Fruit fly (Drosophila melanogaster) whole organism, embryonic: ENCODE measurements around the gene Nulp1.
A peak's percentile ranks its signal among the peaks of the same experiment; 100 is the strongest.

Source experiments
- CG10147 ChIP-seq: fragments of 200-800 bp; sonication (Bioruptor generic); optimal IDR thresholded peaks from 2 replicates; lab custom pipeline; 2019; ENCODE audit warnings: missing biosample characterization, mild to moderate bottlenecking, missing genetic modification characterization, moderate library complexity
- CG11093 ChIP-seq: fragments of 200-800 bp; sonication (Bioruptor generic); IDR thresholded peaks from 3 replicates; pipeline ENCODE4 v1.3.6; 2022; ENCODE audit warnings: missing biosample characterization, missing genetic modification characterization
- CG11723 ChIP-seq: fragments of 200-800 bp; sonication (Bioruptor generic); optimal IDR thresholded peaks from 2 replicates; lab custom pipeline; 2017; ENCODE audit warnings: missing biosample characterization, mild to moderate bottlenecking, missing genetic modification characterization
- CG12155 ChIP-seq: fragments of 200-800 bp; sonication (Bioruptor generic); optimal IDR thresholded peaks from 3 replicates; lab custom pipeline; 2016; ENCODE audit warnings: missing biosample characterization, missing genetic modification characterization
- CG12659 ChIP-seq: fragments of 200-800 bp; sonication (Bioruptor generic); optimal IDR thresholded peaks from 3 replicates; lab custom pipeline; 2017; ENCODE audit warnings: mild to moderate bottlenecking, missing biosample characterization, missing genetic modification reagents, missing genetic modification characterization
- CG15479 ChIP-seq: fragments of 200-800 bp; sonication (Bioruptor generic); optimal IDR thresholded peaks from 3 replicates; lab custom pipeline; 2019; ENCODE audit warnings: missing biosample characterization, mild to moderate bottlenecking, missing genetic modification characterization, moderate library complexity
- CG1647 ChIP-seq: fragments of 200-800 bp; sonication (Bioruptor generic); optimal IDR thresholded peaks from 3 replicates; lab custom pipeline; 2016; ENCODE audit warnings: missing biosample characterization, missing genetic modification characterization
- CG2116 ChIP-seq: fragments of 200-800 bp; sonication (Bioruptor generic); optimal IDR thresholded peaks from 3 replicates; lab custom pipeline; 2018; ENCODE audit warnings: missing biosample characterization, mild to moderate bottlenecking, missing genetic modification characterization
- CG2120 ChIP-seq: fragments of 200-800 bp; sonication (Bioruptor generic); optimal IDR thresholded peaks from 3 replicates; lab custom pipeline; 2016; ENCODE audit warnings: missing biosample characterization, missing genetic modification characterization
- CG31388 ChIP-seq: fragments of 200-800 bp; sonication (Bioruptor generic); optimal IDR thresholded peaks from 2 replicates; lab custom pipeline; 2016; ENCODE audit warnings: missing biosample characterization, missing genetic modification characterization
- CG31441 ChIP-seq: fragments of 200-800 bp; sonication (Bioruptor generic); IDR thresholded peaks from 2 replicates; pipeline ENCODE4 v1.3.6; 2022; ENCODE audit warnings: missing biosample characterization, missing genetic modification characterization
- CG3847 ChIP-seq: fragments of 200-800 bp; sonication (Bioruptor generic); IDR thresholded peaks from 2 replicates; pipeline ENCODE4 v1.3.6; 2022; ENCODE audit warnings: missing biosample characterization, missing genetic modification characterization
- CG3995 ChIP-seq: fragments of 200-800 bp; sonication (Bioruptor generic); optimal IDR thresholded peaks from 3 replicates; lab custom pipeline; 2016; ENCODE audit warnings: missing biosample characterization, missing genetic modification characterization
- CG4707 ChIP-seq: fragments of 200-800 bp; sonication (Bioruptor generic); optimal IDR thresholded peaks from 2 replicates; lab custom pipeline; 2018; ENCODE audit warnings: missing biosample characterization, mild to moderate bottlenecking, missing genetic modification characterization, moderate library complexity
- CG5245 ChIP-seq: fragments of 200-800 bp; sonication (Bioruptor generic); optimal IDR thresholded peaks from 3 replicates; lab custom pipeline; 2016; ENCODE audit warnings: missing biosample characterization, missing genetic modification characterization
- CG6254 ChIP-seq: fragments of 200-800 bp; sonication (Bioruptor generic); optimal IDR thresholded peaks from 3 replicates; lab custom pipeline; 2017; ENCODE audit warnings: mild to moderate bottlenecking, missing biosample characterization, missing genetic modification reagents, missing genetic modification characterization
- CG6689 ChIP-seq: fragments of 200-800 bp; sonication (Bioruptor generic); IDR thresholded peaks from 2 replicates; pipeline ENCODE4 v1.3.6; 2022; ENCODE audit warnings: missing biosample characterization, missing genetic modification characterization
- CG6765 ChIP-seq: fragments of 200-800 bp; sonication (Bioruptor generic); optimal IDR thresholded peaks from 3 replicates; lab custom pipeline; 2017; ENCODE audit warnings: missing biosample characterization, mild to moderate bottlenecking, missing genetic modification characterization
- CG6854 ChIP-seq: fragments of 200-800 bp; sonication (Bioruptor generic); optimal IDR thresholded peaks from 3 replicates; lab custom pipeline; 2017; ENCODE audit warnings: missing biosample characterization, mild to moderate bottlenecking, missing genetic modification characterization
- CG9876 ChIP-seq: fragments of 200-800 bp; sonication (Bioruptor generic); optimal IDR thresholded peaks from 2 replicates; lab custom pipeline; 2016; ENCODE audit warnings: missing biosample characterization, missing genetic modification characterization
- CG9932 ChIP-seq: fragments of 200-800 bp; sonication (Bioruptor generic); IDR thresholded peaks from 2 replicates; pipeline ENCODE4 v1.3.6; 2022; ENCODE audit warnings: missing biosample characterization, missing genetic modification characterization
- CHES-1-like ChIP-seq: fragments of 200-800 bp; sonication (Bioruptor generic); optimal IDR thresholded peaks from 2 replicates; lab custom pipeline; 2016; ENCODE audit warnings: missing biosample characterization, missing genetic modification characterization
- CoRest ChIP-seq: fragments of 200-800 bp; sonication (Bioruptor generic); optimal IDR thresholded peaks from 3 replicates; lab custom pipeline; 2018; ENCODE audit warnings: missing biosample characterization, mild to moderate bottlenecking, missing genetic modification characterization, moderate library complexity
- D19A ChIP-seq: fragments of 200-800 bp; optimal IDR thresholded peaks from 3 replicates; lab custom pipeline; 2019; ENCODE audit warnings: missing biosample characterization, mild to moderate bottlenecking, missing genetic modification characterization, moderate library complexity
- H2.0 ChIP-seq: fragments of 200-800 bp; sonication (Bioruptor generic); IDR thresholded peaks from 2 replicates; pipeline ENCODE4 v1.3.6; 2022; ENCODE audit warnings: missing biosample characterization, missing genetic modification characterization
- Hmr ChIP-seq: fragments of 200-800 bp; sonication (Bioruptor generic); optimal IDR thresholded peaks from 3 replicates; lab custom pipeline; 2017; ENCODE audit warnings: mild to moderate bottlenecking, missing biosample characterization, missing genetic modification reagents, missing genetic modification characterization
- Hr3 ChIP-seq: fragments of 200-800 bp; sonication (Bioruptor generic); optimal IDR thresholded peaks from 3 replicates; lab custom pipeline; 2016; ENCODE audit warnings: missing biosample characterization, missing genetic modification characterization
- Jarid2 ChIP-seq: fragments of 200-800 bp; sonication (Bioruptor generic); optimal IDR thresholded peaks from 3 replicates; lab custom pipeline; 2017; ENCODE audit warnings: mild to moderate bottlenecking, missing biosample characterization, missing genetic modification reagents, missing genetic modification characterization
- Kr ChIP-seq: fragments of 200-800 bp; sonication (Bioruptor generic); optimal IDR thresholded peaks from 2 replicates; lab custom pipeline; 2017; ENCODE audit warnings: missing biosample characterization, mild to moderate bottlenecking, missing genetic modification characterization
- MTF-1 ChIP-seq: fragments of 200-800 bp; sonication (Bioruptor generic); optimal IDR thresholded peaks from 2 replicates; lab custom pipeline; 2018; ENCODE audit warnings: missing biosample characterization, mild to moderate bottlenecking, missing genetic modification characterization, borderline replicate concordance
- Neu2 ChIP-seq: fragments of 200-800 bp; sonication (Bioruptor generic); optimal IDR thresholded peaks from 3 replicates; lab custom pipeline; 2016; ENCODE audit warnings: missing biosample characterization, missing genetic modification characterization, borderline replicate concordance
- Oaz ChIP-seq: fragments of 200-800 bp; sonication (Bioruptor generic); IDR thresholded peaks from 2 replicates; pipeline ENCODE4 v1.3.6; 2022; ENCODE audit warnings: missing biosample characterization, missing genetic modification characterization
- Ptx1 ChIP-seq: fragments of 200-800 bp; sonication (Bioruptor generic); IDR thresholded peaks from 2 replicates; pipeline ENCODE4 v1.3.6; 2022; ENCODE audit warnings: missing biosample characterization, missing genetic modification characterization
- al ChIP-seq: fragments of 200-800 bp; sonication (Bioruptor generic); IDR thresholded peaks from 2 replicates; pipeline ENCODE4 v1.3.6; 2022; ENCODE audit warnings: missing biosample characterization, missing genetic modification characterization
- bowl ChIP-seq: fragments of 200-800 bp; sonication (Bioruptor generic); IDR thresholded peaks from 2 replicates; pipeline ENCODE4 v1.3.6; 2022; ENCODE audit warnings: missing biosample characterization, missing genetic modification characterization
- crc ChIP-seq: fragments of 200-800 bp; sonication (Bioruptor generic); optimal IDR thresholded peaks from 2 replicates; lab custom pipeline; 2016; ENCODE audit warnings: missing biosample characterization, missing genetic modification characterization
- danr ChIP-seq: fragments of 200-800 bp; sonication (Bioruptor generic); IDR thresholded peaks from 2 replicates; pipeline ENCODE4 v1.3.6; 2022; ENCODE audit warnings: missing biosample characterization, missing genetic modification characterization
- dm ChIP-seq: fragments of 200-800 bp; sonication (Bioruptor generic); optimal IDR thresholded peaks from 3 replicates; lab custom pipeline; 2016; ENCODE audit warnings: missing biosample characterization, missing genetic modification characterization
- fd96Cb ChIP-seq: fragments of 200-800 bp; sonication (Bioruptor generic); optimal IDR thresholded peaks from 2 replicates; lab custom pipeline; 2018; ENCODE audit warnings: missing biosample characterization, mild to moderate bottlenecking, missing genetic modification characterization, moderate library complexity
- kay ChIP-seq: fragments of 200-800 bp; sonication (Bioruptor generic); optimal IDR thresholded peaks from 2 replicates; lab custom pipeline; 2016; ENCODE audit warnings: missing biosample characterization, missing genetic modification characterization
- lov ChIP-seq, 2 experiments: fragments of 200-800 bp in 1 of 2; fragments of >200 bp in 1 of 2; sonication (Bioruptor generic) in 1 of 2; IDR thresholded peaks in 1 of 2; optimal IDR thresholded peaks in 1 of 2; 2 replicates in 1 of 2; 3 replicates in 1 of 2; pipeline versions ENCODE4 v1.3.6 to Lab custom; 2017 to 2022; ENCODE audit warnings: missing biosample characterization in 1 of 2, missing genetic modification characterization in 1 of 2
- nau ChIP-seq: fragments of 200-800 bp; sonication (Bioruptor generic); optimal IDR thresholded peaks from 3 replicates; lab custom pipeline; 2017; ENCODE audit warnings: missing biosample characterization, mild to moderate bottlenecking, missing genetic modification characterization, missing genetic modification reagents
- run ChIP-seq: fragments of 200-800 bp; sonication (Bioruptor generic); optimal IDR thresholded peaks from 3 replicates; lab custom pipeline; 2018; ENCODE audit warnings: missing biosample characterization, mild to moderate bottlenecking, missing genetic modification characterization
- sens ChIP-seq: fragments of 200-800 bp; sonication (Bioruptor generic); peaks from one replicate; lab custom pipeline; 2016; ENCODE audit warnings: missing biosample characterization, missing genetic modification characterization
- sisA ChIP-seq: fragments of 200-800 bp; sonication (Bioruptor generic); IDR thresholded peaks from 2 replicates; pipeline ENCODE4 v1.3.6; 2022; ENCODE audit warnings: missing biosample characterization, missing genetic modification characterization
- sr ChIP-seq: fragments of 200-800 bp; sonication (Bioruptor generic); IDR thresholded peaks from 3 replicates; pipeline ENCODE4 v1.3.6; 2022; ENCODE audit warnings: missing biosample characterization, missing genetic modification characterization
- stwl ChIP-seq: fragments of 200-800 bp; sonication (Bioruptor generic); optimal IDR thresholded peaks from 3 replicates; lab custom pipeline; 2018; ENCODE audit warnings: missing biosample characterization, mild to moderate bottlenecking, missing genetic modification characterization, moderate library complexity
- sug ChIP-seq: fragments of 200-800 bp; optimal IDR thresholded peaks from 2 replicates; lab custom pipeline; 2019; ENCODE audit warnings: missing biosample characterization, mild to moderate bottlenecking, missing genetic modification characterization, moderate library complexity
- zfh1 ChIP-seq: fragments of 200-800 bp; sonication (Bioruptor generic); IDR thresholded peaks from 3 replicates; pipeline ENCODE4 v1.3.6; 2022; ENCODE audit warnings: missing biosample characterization, missing genetic modification characterization

Nulp1 gene

DNA sequence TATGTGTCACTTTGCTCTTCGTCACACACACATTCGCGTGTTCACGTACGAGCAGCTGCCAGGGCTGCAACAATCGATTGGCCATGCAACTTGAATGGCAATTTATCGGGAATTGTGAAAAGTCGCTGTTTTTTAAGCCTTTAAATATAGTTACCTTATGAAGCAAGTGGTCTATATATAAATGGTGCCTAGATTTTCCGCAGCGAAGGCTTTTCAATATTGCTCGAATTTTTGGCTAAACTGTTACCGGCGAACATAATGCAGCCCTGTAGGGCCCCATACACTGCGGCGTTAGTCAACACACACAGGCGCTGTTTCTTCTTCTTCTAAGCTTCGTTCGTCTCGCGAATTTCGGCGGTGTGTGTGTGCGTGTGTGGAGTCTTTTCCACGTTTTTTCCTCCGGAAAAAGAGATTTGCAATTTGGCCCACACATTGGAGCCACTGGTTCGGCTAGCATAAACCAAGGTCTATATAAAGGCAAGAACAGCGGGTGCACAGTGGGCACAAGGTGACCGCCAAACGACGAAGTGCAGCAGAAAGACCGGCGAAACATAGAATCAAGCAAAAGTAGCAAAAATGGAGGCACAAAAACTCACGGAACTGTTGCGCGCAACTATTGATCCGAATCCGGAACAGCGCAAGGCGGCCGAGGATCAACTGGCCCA, 5.8 kb downstream of the Nulp1 start, which contains the start of the genes Arp3 and msk (continued):
- TF ChIP-seq CG5245 (peak; percentile 78), CG12659 (GFP tag; lab: Kevin White, UChicago) (peak; percentile 93), CG9876 (GFP tag; lab: Kevin White, UChicago) (peak; percentile 83), dm (GFP tag; lab: Kevin White, UChicago) (peak; percentile 94), al (GFP tag; lab: Robert Waterston, UW) (peak; percentile 62), crc (peak; percentile 82), CG15479 (GFP tag; lab: Kevin White, UChicago) (no peak), Jarid2 (GFP tag; lab: Kevin White, UChicago) (no peak), CG3847 (peak; percentile 90), CG6765 (GFP tag; lab: Kevin White, UChicago) (peak; percentile 24), D19A (tag; lab: Kevin White, UChicago) (no peak), run (tag; lab: Kevin White, UChicago) (no peak), CHES-1-like (GFP tag; lab: Kevin White, UChicago) (peak; percentile 97), CG4707 (GFP tag; lab: Kevin White, UChicago) (no peak), CG6254 (GFP tag; lab: Kevin White, UChicago) (no peak), sr (GFP tag; lab: Robert Waterston, UW) (no peak; the same call in 2 of the 3 replicates), CG31388 (peak; percentile 58), lov (optimal IDR thresholded peaks at IDR 0.05; lab: Kevin White, UChicago) (no peak), lov (GFP tag; IDR thresholded peaks at IDR 0.05; lab: Robert Waterston, UW) (no peak), sisA (GFP tag; lab: Robert Waterston, UW) (peak; percentile 84), MTF-1 (GFP tag; lab: Kevin White, UChicago) (peak; percentile 7), CG6854 (GFP tag; lab: Kevin White, UChicago) (peak; percentile 14), CG9932 (peak; percentile 89), danr (GFP tag; lab: Robert Waterston, UW) (peak; percentile 70), CG11093 (GFP tag; lab: Robert Waterston, UW) (peak; percentile 73), Ptx1 (peak; percentile 86), zfh1 (peak; percentile 73; the same call in 2 of the 3 replicates), Neu2 (GFP tag; lab: Kevin White, UChicago) (peak; percentile 72), kay (GFP tag; lab: Kevin White, UChicago) (peak; percentile 98), CoRest (peak; percentile 80), Kr (GFP tag; lab: Kevin White, UChicago) (no peak), CG12155 (GFP tag; lab: Kevin White, UChicago) (peak; percentile 86), CG2120 (peak; percentile 93), sug (tag; lab: Kevin White, UChicago) (peak; percentile 88), CG3995 (GFP tag; lab: Kevin White, UChicago) (peak; percentile 99), CG10147 (peak; percentile 81), Hr3 (GFP tag; lab: Kevin White, UChicago) (peak; percentile 81), bowl (GFP tag; lab: Robert Waterston, UW) (no peak; the same call in 1 of the 2 replicates), CG2116 (GFP tag; lab: Kevin White, UChicago) (peak; percentile 97), CG6689 (GFP tag; lab: Robert Waterston, UW) (peak; percentile 56), CG1647 (peak; percentile 88), Oaz (GFP tag; lab: Robert Waterston, UW) (0 out of 2 replicates have a peak, but pooled peaks have one; percentile 37), CG11723 (peak; percentile 64), nau (no peak), H2.0 (peak; percentile 69), fd96Cb (tag; lab: Kevin White, UChicago) (peak; percentile 65), stwl (tag; lab: Kevin White, UChicago) (peak; percentile 75), CG31441 (peak; percentile 64), sens (peak; percentile 97), Hmr (no peak)
